Fruit fly (Drosophila melanogaster): Measurements from ENCODE around the gene Cyp6d5.

DNA sequence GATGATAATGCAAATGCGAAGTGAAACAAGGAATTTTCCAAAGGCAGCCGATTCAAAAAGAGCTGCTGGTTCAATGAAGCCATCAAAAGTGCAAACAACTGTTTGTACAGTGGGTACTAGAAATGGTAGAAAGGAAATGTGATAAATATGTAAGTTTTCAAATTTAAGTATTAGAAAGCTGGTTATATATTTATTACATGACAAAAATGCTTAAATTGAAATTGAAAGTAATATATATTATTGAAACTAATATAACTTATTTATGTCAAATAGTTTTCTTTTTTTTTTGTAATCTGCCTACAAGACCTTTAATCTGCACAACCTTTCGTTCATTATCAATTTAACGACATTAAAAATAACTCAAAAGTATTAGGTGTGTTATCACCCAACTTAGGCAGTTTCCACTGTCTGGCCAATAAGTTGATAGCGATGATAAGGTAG lies 19.7 kb downstream of the Cyp6d5 start:
- TF ChIP-seq rgr (GFP tag; optimal IDR thresholded peaks at IDR 0.05) (peak; percentile 73), usp (GFP tag; optimal IDR thresholded peaks at IDR 0.05) (no peak), pan (optimal IDR thresholded peaks at IDR 0.05) (no peak), Rel (GFP tag; optimal IDR thresholded peaks at IDR 0.05) (no peak), Rel (tag; optimal IDR thresholded peaks at IDR 0.05) (no peak), ey (GFP tag; optimal IDR thresholded peaks at IDR 0.05) (peak; percentile 45), GATAd (GFP tag; optimal IDR thresholded peaks at IDR 0.05) (no peak), Dif (GFP tag; optimal IDR thresholded peaks at IDR 0.05; ENCODE audit: partially characterized antibody) (no peak), psq (GFP tag; optimal IDR thresholded peaks at IDR 0.05) (peak; percentile 77)

All from whole organism, wandering third instar larva.